Fruit fly (Drosophila melanogaster): Measurements from ENCODE around the gene Sec61gamma.

The Sec61gamma gene

dm6 chrX:19642819-19643504 lies at the start of gene Sec61gamma, which contains the start of gene CG12237 (continued):
- peak; percentile 33 for TF ChIP-seq nmo (GFP tag; optimal IDR thresholded peaks at IDR 0.05)
- TF ChIP-seq Taf1 (GFP tag; IDR thresholded peaks at IDR 0.05), result no peak
- no peak for TF ChIP-seq Gug (GFP tag; IDR thresholded peaks at IDR 0.05)
- peak; percentile 72 for TF ChIP-seq nom (GFP tag; optimal IDR thresholded peaks at IDR 0.05)
- no peak for TF ChIP-seq Scr (GFP tag; IDR thresholded peaks at IDR 0.05; ENCODE audit: partially characterized antibody)
- peak; percentile 41; the same call in 1 of the 2 replicates for TF ChIP-seq chm (GFP tag; IDR thresholded peaks at IDR 0.05)
- no peak for TF ChIP-seq Optix (GFP tag; IDR thresholded peaks at IDR 0.05)
- TF ChIP-seq ems (GFP tag; optimal IDR thresholded peaks at IDR 0.05), result peak; percentile 1
- no peak for TF ChIP-seq CG6765 (GFP tag; optimal IDR thresholded peaks at IDR 0.05)
- no peak for TF ChIP-seq CG6689 (GFP tag; IDR thresholded peaks at IDR 0.05)
- peak; percentile 6 for TF ChIP-seq jumu (GFP tag; optimal IDR thresholded peaks at IDR 0.05)
- TF ChIP-seq gsb (GFP tag; IDR thresholded peaks at IDR 0.05), result no peak
- TF ChIP-seq p53 (GFP tag; optimal IDR thresholded peaks at IDR 0.05), result peak; percentile 44
- no peak for TF ChIP-seq Nf-YA (GFP tag; IDR thresholded peaks at IDR 0.05)
- TF ChIP-seq CrebB (tag; optimal IDR thresholded peaks at IDR 0.05), result peak; percentile 0
- no peak for TF ChIP-seq CG2202 (tag; optimal IDR thresholded peaks at IDR 0.05)
- peak; percentile 9; the same call in 1 of the 2 replicates for TF ChIP-seq CG14014 (GFP tag; IDR thresholded peaks at IDR 0.05)
- peak in 1 of 2 experiments; percentile 89 for TF ChIP-seq insv (GFP tag; optimal IDR thresholded peaks at IDR 0.05)
- TF ChIP-seq zen (tag; optimal IDR thresholded peaks at IDR 0.05), result no peak
- TF ChIP-seq wek (GFP tag; optimal IDR thresholded peaks at IDR 0.05), result no peak
- TF ChIP-seq Pdp1 (GFP tag; optimal IDR thresholded peaks at IDR 0.05), result peak in 1 of 2 experiments; percentile 38
- TF ChIP-seq nerfin-1 (tag; optimal IDR thresholded peaks at IDR 0.05), result peak; percentile 10
- no peak for TF ChIP-seq Dfd (GFP tag; optimal IDR thresholded peaks at IDR 0.05)
- no peak for TF ChIP-seq kni (GFP tag; optimal IDR thresholded peaks at IDR 0.05)
- peak; percentile 53; the same call in 1 of the 2 replicates for TF ChIP-seq CG9932 (GFP tag; IDR thresholded peaks at IDR 0.05)
- TF ChIP-seq cad (GFP tag; optimal IDR thresholded peaks at IDR 0.05), result no peak
- TF ChIP-seq Gsc (GFP tag; IDR thresholded peaks at IDR 0.05), result no peak
- TF ChIP-seq Fer3 (tag; optimal IDR thresholded peaks at IDR 0.05), result peak; percentile 1
- TF ChIP-seq CG6791 (GFP tag; IDR thresholded peaks at IDR 0.05; ENCODE audit: partially characterized antibody), result 0 out of 3 replicates have a peak, but pooled peaks have one; percentile 22
- no peak for TF ChIP-seq Sox102F (GFP tag; optimal IDR thresholded peaks at IDR 0.05)
- TF ChIP-seq sug (tag; optimal IDR thresholded peaks at IDR 0.05), result peak; percentile 44
- peak; percentile 11 for TF ChIP-seq ewg (GFP tag; optimal IDR thresholded peaks at IDR 0.05)
- TF ChIP-seq stwl (tag; optimal IDR thresholded peaks at IDR 0.05), result peak; percentile 45
- peak; percentile 72 for TF ChIP-seq Rfx (GFP tag; IDR thresholded peaks at IDR 0.05)
- peak; percentile 25 for TF ChIP-seq CG9727 (GFP tag; optimal IDR thresholded peaks at IDR 0.05)
- TF ChIP-seq jigr1 (GFP tag; IDR thresholded peaks at IDR 0.05), result no peak
- peak; percentile 37 for TF ChIP-seq zfh2 (GFP tag; optimal IDR thresholded peaks at IDR 0.05)
- TF ChIP-seq CG7987 (GFP tag; optimal IDR thresholded peaks at IDR 0.05), result peak; percentile 64
- TF ChIP-seq CG10366 (GFP tag; IDR thresholded peaks at IDR 0.05), result peak; percentile 21; the same call in 1 of the 2 replicates
- no peak for TF ChIP-seq Doc2 (GFP tag; IDR thresholded peaks at IDR 0.05)
- TF ChIP-seq Oaz (GFP tag; IDR thresholded peaks at IDR 0.05), result no peak
- TF ChIP-seq Eip74EF (GFP tag; optimal IDR thresholded peaks at IDR 0.05), result no peak
- peak; percentile 25 for TF ChIP-seq lilli (GFP tag; optimal IDR thresholded peaks at IDR 0.05)
- no peak for TF ChIP-seq klu (GFP tag; IDR thresholded peaks at IDR 0.05)
- no peak for TF ChIP-seq ttk (GFP tag; IDR thresholded peaks at IDR 0.05)
- peak; percentile 53 for TF ChIP-seq CoRest (tag; optimal IDR thresholded peaks at IDR 0.05)
- TF ChIP-seq CG11560 (tag; IDR thresholded peaks at IDR 0.05), result no peak
- 0 out of 3 replicates have a peak, but pooled peaks have one; percentile 54 for TF ChIP-seq ken (GFP tag; IDR thresholded peaks at IDR 0.05)
- TF ChIP-seq sens-2 (GFP tag; IDR thresholded peaks at IDR 0.05), result no peak
- peak; percentile 72; the same call in 1 of the 3 replicates for TF ChIP-seq CG34422 (GFP tag; IDR thresholded peaks at IDR 0.05)

Measured in whole organism, embryonic.